Worm (Caenorhabditis elegans): ENCODE results near the gene F28C10.3.

DNA sequence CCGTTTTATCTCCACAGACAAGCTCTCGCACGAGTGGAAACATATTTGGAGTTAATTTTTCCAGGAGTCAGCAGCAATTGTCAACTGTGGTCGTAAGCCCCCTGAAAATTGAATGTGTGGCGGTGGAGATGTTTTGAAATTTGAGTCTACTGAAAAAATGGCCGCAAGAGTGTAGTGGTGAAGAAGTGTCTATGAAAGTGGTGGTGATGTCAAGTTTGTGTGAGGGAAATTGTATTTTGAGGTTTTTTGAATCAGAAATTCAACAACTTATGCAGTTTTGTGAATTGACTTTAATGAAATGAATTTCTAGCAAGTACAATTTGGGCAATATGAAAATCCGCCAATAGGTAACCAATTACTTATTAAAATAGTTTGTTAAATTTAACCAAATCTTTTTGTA, 37.0 kb upstream of the F28C10.3 start, which contains the start of gene mrp-2:
- no peak for TF ChIP-seq bed-2 (GFP tag; IDR thresholded peaks at IDR 0.05)
- no peak for TF ChIP-seq egl-44 (GFP tag; IDR thresholded peaks at IDR 0.05)
- no peak for TF ChIP-seq hrde-1 (tag; optimal IDR thresholded peaks at IDR 0.05; ENCODE audit: borderline replicate concordance)

Data from whole organism, young adult.